Fruit fly (Drosophila melanogaster) whole organism, embryonic: ENCODE results near the gene CSN1b.

Experiments used
- B-H2 ChIP-seq: fragments of 200-800 bp; sonication (Bioruptor generic); optimal IDR thresholded peaks from 2 replicates; lab custom pipeline; 2018; ENCODE audit warnings: missing biosample characterization, mild to moderate bottlenecking, missing genetic modification characterization
- BEAF-32 ChIP-seq: fragments of 200-800 bp; sonication (Bioruptor generic); optimal IDR thresholded peaks from 3 replicates; lab custom pipeline; 2017; ENCODE audit warnings: missing biosample characterization, missing genetic modification characterization, mild to moderate bottlenecking, moderate library complexity, missing genetic modification reagents
- C15 ChIP-seq: fragments of 200-800 bp; sonication (Bioruptor generic); IDR thresholded peaks from 3 replicates; pipeline ENCODE4 v1.3.6; 2022; ENCODE audit warnings: missing biosample characterization, missing genetic modification characterization
- CG10321 ChIP-seq: fragments of 200-800 bp; sonication (Bioruptor generic); IDR thresholded peaks from 2 replicates; pipeline ENCODE4 v1.3.6; 2022; ENCODE audit warnings: missing biosample characterization, missing genetic modification characterization
- CG10959 ChIP-seq: fragments of 200-800 bp; sonication (Bioruptor generic); IDR thresholded peaks from 2 replicates; pipeline ENCODE4 v1.3.6; 2022; ENCODE audit warnings: missing biosample characterization, missing genetic modification characterization
- CG11723 ChIP-seq: fragments of 200-800 bp; sonication (Bioruptor generic); optimal IDR thresholded peaks from 2 replicates; lab custom pipeline; 2017; ENCODE audit warnings: missing biosample characterization, mild to moderate bottlenecking, missing genetic modification characterization
- CG13894 ChIP-seq: fragments of 200-800 bp; sonication (Bioruptor generic); optimal IDR thresholded peaks from 3 replicates; lab custom pipeline; 2018; ENCODE audit warnings: missing biosample characterization, mild to moderate bottlenecking, missing genetic modification characterization, moderate library complexity
- CG14014 ChIP-seq: fragments of 200-800 bp; sonication (Bioruptor generic); IDR thresholded peaks from 2 replicates; pipeline ENCODE4 v1.3.6; 2022; ENCODE audit warnings: missing biosample characterization, missing genetic modification characterization
- CG15696 ChIP-seq: fragments of 200-800 bp; sonication (Bioruptor generic); optimal IDR thresholded peaks from 2 replicates; lab custom pipeline; 2019; ENCODE audit warnings: missing biosample characterization, mild to moderate bottlenecking, missing genetic modification characterization, moderate library complexity
- CG2129 ChIP-seq: fragments of 200-800 bp; sonication (Bioruptor generic); IDR thresholded peaks from 2 replicates; pipeline ENCODE4 v1.3.6; 2022; ENCODE audit warnings: missing biosample characterization, missing genetic modification characterization; ENCODE audit not compliant: partially characterized antibody
- CG3838 ChIP-seq: fragments of 200-800 bp; sonication (Bioruptor generic); optimal IDR thresholded peaks from 3 replicates; lab custom pipeline; 2016; ENCODE audit warnings: missing biosample characterization, missing genetic modification characterization
- CG4617 ChIP-seq: fragments of 200-800 bp; sonication (Bioruptor generic); optimal IDR thresholded peaks from 3 replicates; lab custom pipeline; 2016; ENCODE audit warnings: missing biosample characterization, missing genetic modification characterization, borderline replicate concordance
- CG6765 ChIP-seq: fragments of 200-800 bp; sonication (Bioruptor generic); optimal IDR thresholded peaks from 3 replicates; lab custom pipeline; 2017; ENCODE audit warnings: missing biosample characterization, mild to moderate bottlenecking, missing genetic modification characterization
- CG6813 ChIP-seq: fragments of 200-800 bp; sonication (Bioruptor generic); optimal IDR thresholded peaks from 2 replicates; lab custom pipeline; 2017; ENCODE audit warnings: missing biosample characterization, missing genetic modification characterization, mild to moderate bottlenecking, moderate library complexity, missing genetic modification reagents
- CG7963 ChIP-seq: fragments of 200-800 bp; sonication (Bioruptor generic); IDR thresholded peaks from 3 replicates; pipeline ENCODE4 v1.3.6; 2022; ENCODE audit warnings: missing biosample characterization, missing genetic modification characterization; ENCODE audit not compliant: partially characterized antibody
- CG8359 ChIP-seq: fragments of 200-800 bp; sonication (Bioruptor generic); optimal IDR thresholded peaks from 2 replicates; lab custom pipeline; 2017; ENCODE audit warnings: missing biosample characterization, mild to moderate bottlenecking, missing genetic modification characterization, borderline replicate concordance
- CG9797 ChIP-seq: fragments of 200-800 bp; sonication (Bioruptor generic); optimal IDR thresholded peaks from 3 replicates; lab custom pipeline; 2018; ENCODE audit warnings: missing biosample characterization, mild to moderate bottlenecking, missing genetic modification characterization
- CrebB ChIP-seq: fragments of 200-800 bp; sonication (Bioruptor generic); optimal IDR thresholded peaks from 3 replicates; lab custom pipeline; 2018; ENCODE audit warnings: missing biosample characterization, mild to moderate bottlenecking, missing genetic modification characterization
- Dll ChIP-seq: fragments of 200-800 bp; sonication (Bioruptor generic); IDR thresholded peaks from 4 replicates; pipeline ENCODE4 v1.3.6; 2022; ENCODE audit warnings: missing biosample characterization, missing genetic modification characterization; ENCODE audit not compliant: partially characterized antibody
- Ets97D ChIP-seq: fragments of 200-800 bp; sonication (Bioruptor generic); optimal IDR thresholded peaks from 3 replicates; lab custom pipeline; 2016; ENCODE audit warnings: missing biosample characterization, missing genetic modification characterization
- GATAe ChIP-seq: fragments of 200-800 bp; sonication (Bioruptor generic); conservative IDR thresholded peaks from 2 replicates; pipeline ENCODE4 v1.3.6; 2022; ENCODE audit warnings: missing biosample characterization, missing genetic modification characterization
- Gsc ChIP-seq: fragments of 200-800 bp; sonication (Bioruptor generic); IDR thresholded peaks from 2 replicates; pipeline ENCODE4 v1.3.6; 2022; ENCODE audit warnings: missing biosample characterization, missing genetic modification characterization
- Nf-YC ChIP-seq: fragments of 200-800 bp; optimal IDR thresholded peaks from 3 replicates; lab custom pipeline; 2019; ENCODE audit warnings: missing biosample characterization, mild to moderate bottlenecking, missing genetic modification characterization, moderate library complexity
- Opbp ChIP-seq: fragments of 200-800 bp; sonication (Bioruptor generic); IDR thresholded peaks from 3 replicates; pipeline ENCODE4 v1.3.6; 2022; ENCODE audit warnings: missing biosample characterization, missing genetic modification characterization; ENCODE audit not compliant: partially characterized antibody
- Optix ChIP-seq: fragments of 200-800 bp; sonication (Bioruptor generic); IDR thresholded peaks from 3 replicates; pipeline ENCODE4 v1.3.6; 2022; ENCODE audit warnings: missing biosample characterization, missing genetic modification characterization
- Pdp1 ChIP-seq, 2 experiments: fragments of 200-800 bp; sonication (Bioruptor generic); optimal IDR thresholded peaks; 3 replicates each; lab custom pipeline; 2016; ENCODE audit warnings: missing biosample characterization in 2 of 2, missing genetic modification characterization in 2 of 2, mild to moderate bottlenecking in 1 of 2, moderate library complexity in 1 of 2
- Rfx ChIP-seq: fragments of 200-800 bp; sonication (Bioruptor generic); IDR thresholded peaks from 2 replicates; pipeline ENCODE4 v1.3.6; 2022; ENCODE audit warnings: missing biosample characterization, missing genetic modification characterization
- Side ChIP-seq: fragments of 200-800 bp; sonication (Bioruptor generic); optimal IDR thresholded peaks from 2 replicates; lab custom pipeline; 2016; ENCODE audit warnings: missing biosample characterization, missing genetic modification characterization
- Sox102F ChIP-seq: fragments of 200-800 bp; sonication (Bioruptor generic); optimal IDR thresholded peaks from 2 replicates; lab custom pipeline; 2018; ENCODE audit warnings: missing biosample characterization, mild to moderate bottlenecking, missing genetic modification characterization, moderate library complexity
- Ssrp ChIP-seq: fragments of 200-800 bp; sonication (Bioruptor generic); optimal IDR thresholded peaks from 2 replicates; lab custom pipeline; 2018; ENCODE audit warnings: missing biosample characterization, mild to moderate bottlenecking, missing genetic modification characterization, moderate library complexity
- TFAM ChIP-seq: fragments of 200-800 bp; sonication (Bioruptor generic); optimal IDR thresholded peaks from 2 replicates; lab custom pipeline; 2017; ENCODE audit warnings: missing biosample characterization, missing genetic modification characterization, inconsistent platforms
- Taf1 ChIP-seq: fragments of 200-800 bp; sonication (Bioruptor generic); IDR thresholded peaks from 2 replicates; pipeline ENCODE4 v1.3.6; 2022; ENCODE audit warnings: missing biosample characterization, missing genetic modification characterization
- Vsx1 ChIP-seq: fragments of 200-800 bp; sonication (Bioruptor generic); optimal IDR thresholded peaks from 2 replicates; lab custom pipeline; 2017; ENCODE audit warnings: missing biosample characterization, mild to moderate bottlenecking, missing genetic modification characterization, missing genetic modification reagents
- aop ChIP-seq: fragments of 200-800 bp; sonication (Bioruptor generic); IDR thresholded peaks from 2 replicates; pipeline ENCODE4 v1.3.6; 2022; ENCODE audit warnings: missing biosample characterization, missing genetic modification characterization
- cad ChIP-seq: fragments of >200 bp; optimal IDR thresholded peaks from 2 replicates; lab custom pipeline; 2017; ENCODE audit warnings: missing biosample characterization, missing genetic modification characterization
- crol ChIP-seq: fragments of 200-800 bp; sonication (Bioruptor generic); IDR thresholded peaks from 2 replicates; pipeline ENCODE4 v1.3.6; 2022; ENCODE audit warnings: missing biosample characterization, missing genetic modification characterization
- emc ChIP-seq: fragments of 200-800 bp; sonication (Bioruptor generic); optimal IDR thresholded peaks from 2 replicates; lab custom pipeline; 2016; ENCODE audit warnings: missing biosample characterization, missing genetic modification characterization
- gsb-n ChIP-seq: fragments of 200-800 bp; sonication (Bioruptor generic); optimal IDR thresholded peaks from 3 replicates; lab custom pipeline; 2018; ENCODE audit warnings: missing biosample characterization, mild to moderate bottlenecking, missing genetic modification characterization
- h ChIP-seq: fragments of >200 bp; optimal IDR thresholded peaks from 2 replicates; lab custom pipeline; 2017
- her ChIP-seq: fragments of 200-800 bp; sonication (Bioruptor generic); optimal IDR thresholded peaks from 2 replicates; lab custom pipeline; 2016; ENCODE audit warnings: missing biosample characterization, missing genetic modification characterization
- inv ChIP-seq: fragments of 200-800 bp; sonication (Bioruptor generic); IDR thresholded peaks from 2 replicates; pipeline ENCODE4 v1.3.6; 2022; ENCODE audit warnings: missing biosample characterization, missing genetic modification characterization; ENCODE audit not compliant: partially characterized antibody
- lola ChIP-seq, 3 experiments: fragments of >200 bp in 2 of 3; fragments of 200-800 bp in 1 of 3; sonication (Bioruptor generic) in 1 of 3; optimal IDR thresholded peaks; 2 replicates each; lab custom pipeline; 2017 to 2019; ENCODE audit warnings: missing biosample characterization in 3 of 3, missing genetic modification characterization in 3 of 3, mild to moderate bottlenecking in 1 of 3, moderate library complexity in 1 of 3
- lov ChIP-seq, 2 experiments: fragments of 200-800 bp in 1 of 2; fragments of >200 bp in 1 of 2; sonication (Bioruptor generic) in 1 of 2; IDR thresholded peaks in 1 of 2; optimal IDR thresholded peaks in 1 of 2; 2 replicates in 1 of 2; 3 replicates in 1 of 2; pipeline versions ENCODE4 v1.3.6 to Lab custom; 2017 to 2022; ENCODE audit warnings: missing biosample characterization in 1 of 2, missing genetic modification characterization in 1 of 2
- row ChIP-seq: fragments of 200-800 bp; sonication (Bioruptor generic); IDR thresholded peaks from 3 replicates; pipeline ENCODE4 v1.3.6; 2022; ENCODE audit warnings: missing biosample characterization, missing genetic modification characterization
- tap ChIP-seq: fragments of 200-800 bp; optimal IDR thresholded peaks from 3 replicates; lab custom pipeline; 2019; ENCODE audit warnings: missing biosample characterization, mild to moderate bottlenecking, missing genetic modification characterization, moderate library complexity
- tio ChIP-seq: fragments of 200-800 bp; sonication (Bioruptor generic); optimal IDR thresholded peaks from 2 replicates; lab custom pipeline; 2017; ENCODE audit warnings: missing biosample characterization, missing genetic modification characterization, inconsistent platforms
- vfl ChIP-seq: fragments of 200-800 bp; sonication (Bioruptor generic); optimal IDR thresholded peaks from 2 replicates; lab custom pipeline; 2016; ENCODE audit warnings: missing biosample characterization, missing genetic modification characterization
- zfh2 ChIP-seq: fragments of 200-800 bp; sonication (Bioruptor generic); optimal IDR thresholded peaks from 2 replicates; lab custom pipeline; 2016; ENCODE audit warnings: missing biosample characterization, missing genetic modification characterization

Gene CSN1b

DNA sequence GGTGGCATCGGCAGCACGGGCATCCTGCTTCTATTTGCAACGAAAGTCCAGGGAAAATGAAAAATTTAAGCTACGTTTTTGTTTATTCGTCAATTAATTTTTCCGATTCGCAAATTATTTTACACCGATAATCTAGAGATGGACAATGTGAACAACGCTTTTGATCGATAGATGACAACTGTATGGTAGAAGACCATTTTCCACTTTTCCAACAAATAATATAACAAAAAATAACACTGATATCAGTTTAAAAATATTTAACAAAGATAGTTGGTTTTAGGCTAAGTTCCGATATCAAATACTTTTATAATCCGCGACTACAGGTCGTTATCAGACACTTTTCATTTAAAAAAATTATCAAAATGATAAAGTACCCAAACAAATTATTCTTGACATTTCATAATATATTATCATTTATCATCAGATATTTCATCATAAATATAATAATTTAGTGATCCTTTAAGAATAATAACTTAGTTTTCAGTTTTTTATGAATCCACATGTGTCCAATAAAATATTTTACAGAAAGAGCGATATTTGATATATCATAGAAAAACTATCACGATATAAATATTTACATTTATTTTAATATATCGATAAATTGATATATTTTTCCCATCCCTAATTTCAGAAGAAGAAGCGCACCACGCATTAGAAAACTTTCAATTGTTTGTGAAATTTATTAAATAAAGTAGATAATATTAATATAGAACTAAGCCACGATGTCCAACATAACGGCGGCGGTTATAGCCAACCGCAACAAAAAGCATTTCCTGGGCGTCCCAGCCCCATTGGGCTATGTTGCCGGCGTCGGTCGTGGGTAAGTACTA lies at the start of gene CSN1b, which contains the start of gene Prp6:
Gene CSN1b, minus strand, starts transcription at position 159 of the 830 bp plus-strand sequence.
Gene Prp6, plus strand, starts transcription at position 601 of the 830 bp plus-strand sequence.
- TF ChIP-seq tio (GFP tag; lab: Kevin White, UChicago) (no peak), Rfx (peak; percentile 38; the same call in 1 of the 2 replicates), CG6765 (no peak), CG15696 (tag; lab: Kevin White, UChicago) (no peak), Optix (GFP tag; lab: Robert Waterston, UW) (no peak), gsb-n (no peak), lola (GFP tag; optimal IDR thresholded peaks at IDR 0.05; lab: Kevin White, UChicago) (peak in 1 of 3 experiments; percentile 39), Vsx1 (GFP tag; lab: Kevin White, UChicago) (no peak), CG7963 (peak; percentile 41; the same call in 1 of the 3 replicates), CG8359 (no peak), B-H2 (GFP tag; lab: Kevin White, UChicago) (no peak), CG10959 (GFP tag; lab: Robert Waterston, UW) (no peak), CrebB (tag; lab: Kevin White, UChicago) (no peak), Ets97D (GFP tag; lab: Kevin White, UChicago) (no peak), Gsc (GFP tag; lab: Robert Waterston, UW) (no peak), Taf1 (GFP tag; lab: Robert Waterston, UW) (no peak), CG2129 (GFP tag; lab: Robert Waterston, UW) (peak; percentile 48; the same call in 1 of the 2 replicates), zfh2 (GFP tag; lab: Kevin White, UChicago) (no peak), Nf-YC (tag; lab: Kevin White, UChicago) (no peak), emc (GFP tag; lab: Kevin White, UChicago) (no peak), GATAe (GFP tag; lab: Robert Waterston, UW) (no peak), tap (tag; lab: Kevin White, UChicago) (no peak), C15 (GFP tag; lab: Robert Waterston, UW) (no peak), CG10321 (GFP tag; lab: Robert Waterston, UW) (no peak), aop (no peak), Side (no peak), Pdp1 (GFP tag; optimal IDR thresholded peaks at IDR 0.05; lab: Kevin White, UChicago) (no peak), lov (optimal IDR thresholded peaks at IDR 0.05; lab: Kevin White, UChicago) (no peak), lov (GFP tag; IDR thresholded peaks at IDR 0.05; lab: Robert Waterston, UW) (no peak), Opbp (GFP tag; lab: Robert Waterston, UW) (peak; percentile 48; the same call in 2 of the 3 replicates), her (no peak), h (lab: Kevin White, UChicago) (no peak), crol (GFP tag; lab: Robert Waterston, UW) (no peak), CG3838 (no peak), CG4617 (GFP tag; lab: Kevin White, UChicago) (peak; percentile 16), vfl (GFP tag; lab: Kevin White, UChicago) (no peak), CG14014 (GFP tag; lab: Robert Waterston, UW) (no peak), cad (GFP tag; lab: Kevin White, UChicago) (no peak), Ssrp (tag; lab: Kevin White, UChicago) (no peak), Dll (peak; percentile 73; the same call in 3 of the 4 replicates), CG11723 (GFP tag; lab: Kevin White, UChicago) (no peak), CG6813 (GFP tag; lab: Kevin White, UChicago) (no peak), CG9797 (GFP tag; lab: Kevin White, UChicago) (no peak), inv (GFP tag; lab: Robert Waterston, UW) (peak; percentile 42; the same call in 1 of the 2 replicates), BEAF-32 (peak; percentile 74), row (peak; percentile 77), TFAM (GFP tag; lab: Kevin White, UChicago) (no peak), CG13894 (tag; lab: Kevin White, UChicago) (no peak), Sox102F (GFP tag; lab: Kevin White, UChicago) (no peak)
